Worm (Caenorhabditis elegans) whole organism, young adult: ENCODE results near the gene sre-38.

ENCODE experiments used
- ama-1 ChIP-seq, 3 experiments: fragments of 150-350 bp in 1 of 3; sonication (generic microtip) in 2 of 3; optimal IDR thresholded peaks; 2 replicates each; lab custom pipeline; 2014 to 2018; ENCODE audit warnings: missing biosample characterization in 2 of 3, missing genetic modification characterization in 2 of 3, missing genetic modification reagents in 2 of 3
- atf-7 ChIP-seq: sonication (generic microtip); optimal IDR thresholded peaks from 2 replicates; lab custom pipeline; 2017; ENCODE audit warnings: mild to moderate bottlenecking, missing genetic modification characterization, missing compliant biosample characterization
- cebp-1 ChIP-seq, 2 experiments: fragments of 200-800 bp in 1 of 2; sonication (Bioruptor generic) in 1 of 2; sonication (generic microtip) in 1 of 2; IDR thresholded peaks in 1 of 2; optimal IDR thresholded peaks in 1 of 2; 2 replicates each; pipeline versions ENCODE4 v1.3.6 to Lab custom; 2017 to 2022; ENCODE audit warnings: missing compliant biosample characterization in 2 of 2, missing genetic modification characterization in 2 of 2, mild to moderate bottlenecking in 1 of 2, missing genetic modification reagents in 1 of 2, moderate library complexity in 1 of 2
- ceh-79 ChIP-seq: sonication (generic microtip); optimal IDR thresholded peaks from 2 replicates; lab custom pipeline; 2017; ENCODE audit warnings: mild to moderate bottlenecking, missing genetic modification characterization, missing compliant biosample characterization
- dpl-1 ChIP-seq: fragments of 150-350 bp; optimal IDR thresholded peaks from 2 replicates; lab custom pipeline; 2014; ENCODE audit warnings: missing biosample characterization, missing genetic modification reagents, missing genetic modification characterization
- fkh-3 ChIP-seq: sonication (generic microtip); optimal IDR thresholded peaks from 2 replicates; lab custom pipeline; 2016; ENCODE audit warnings: mild to moderate bottlenecking, missing genetic modification characterization, missing compliant biosample characterization
- lin-40 ChIP-seq: sonication (generic microtip); optimal IDR thresholded peaks from 2 replicates; lab custom pipeline; 2016; ENCODE audit warnings: missing genetic modification characterization, mild to moderate bottlenecking, missing compliant biosample characterization, missing genotype, missing genetic modification reagents
- pha-4 ChIP-seq: fragments of 150-350 bp; sonication (generic microtip); optimal IDR thresholded peaks from 2 replicates; lab custom pipeline; 2014; ENCODE audit warnings: missing biosample characterization, missing genetic modification reagents, missing genetic modification characterization
- snpc-3.4 ChIP-seq: sonication (generic microtip); optimal IDR thresholded peaks from 2 replicates; lab custom pipeline; 2017; ENCODE audit warnings: missing genetic modification characterization, mild to moderate bottlenecking, missing compliant biosample characterization, antibody characterized with exemption, moderate library complexity, missing genotype, missing genetic modification reagents
- snpc-4 ChIP-seq, 5 experiments: fragments of 150-350 bp in 1 of 5; sonication (generic microtip) in 4 of 5; optimal IDR thresholded peaks; 2 replicates each; lab custom pipeline; 2014 to 2018; ENCODE audit warnings: missing genetic modification characterization in 5 of 5, missing biosample characterization in 3 of 5, antibody characterized with exemption in 2 of 5, mild to moderate bottlenecking in 2 of 5, missing compliant biosample characterization in 2 of 5, missing genotype in 2 of 5, moderate library complexity in 2 of 5, missing genetic modification reagents in 1 of 5
- unc-62 ChIP-seq: fragments of 150-350 bp; optimal IDR thresholded peaks from 2 replicates; lab custom pipeline; 2014; ENCODE audit warnings: missing biosample characterization, missing genetic modification reagents, missing genetic modification characterization
- ztf-3 ChIP-seq: fragments of 200-800 bp; sonication (Bioruptor generic); optimal IDR thresholded peaks from 2 replicates; lab custom pipeline; 2018; ENCODE audit warnings: mild to moderate bottlenecking, missing genetic modification characterization, missing compliant biosample characterization

DNA sequence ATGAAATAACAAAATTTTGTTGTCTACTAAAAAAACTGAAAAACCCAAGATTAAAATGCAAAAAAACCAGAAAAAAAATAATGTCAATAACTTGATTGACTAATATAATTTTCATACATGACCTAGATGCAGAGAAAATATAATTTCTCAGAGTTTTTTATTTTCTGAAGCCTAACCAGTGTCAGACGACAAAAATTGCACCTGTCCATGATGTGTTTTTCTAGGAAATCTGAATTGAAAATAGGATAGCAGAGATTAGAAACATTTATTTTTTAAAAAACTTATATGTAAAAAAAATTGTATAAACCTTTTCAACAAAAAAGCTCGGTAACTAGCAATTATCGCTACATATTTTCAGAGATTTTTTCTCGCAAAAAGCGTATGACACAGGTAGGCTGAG, 39.4 kb upstream of the sre-38 start:
- TF ChIP-seq pha-4 (tag; lab: Kevin White, UChicago) = no peak
- no peak for TF ChIP-seq snpc-4 (GFP tag; optimal IDR thresholded peaks at IDR 0.05; lab: Kevin White, UChicago)
- TF ChIP-seq snpc-4 (tag; optimal IDR thresholded peaks at IDR 0.05; lab: Kevin White, UChicago) = no peak
- TF ChIP-seq ceh-79 (tag; lab: Kevin White, UChicago) = no peak
- TF ChIP-seq fkh-3 (tag; lab: Kevin White, UChicago) = no peak
- TF ChIP-seq cebp-1 (GFP tag; IDR thresholded peaks at IDR 0.05; lab: Robert Waterston, UW) = no peak
- TF ChIP-seq cebp-1 (tag; optimal IDR thresholded peaks at IDR 0.05; lab: Kevin White, UChicago) = no peak
- TF ChIP-seq unc-62 (GFP tag; lab: Kevin White, UChicago) = no peak
- no peak for TF ChIP-seq atf-7 (tag; lab: Kevin White, UChicago)
- no peak for TF ChIP-seq dpl-1 (GFP tag; lab: Kevin White, UChicago)
- no peak for TF ChIP-seq ztf-3 (GFP tag; lab: Kevin White, UChicago)
- no peak for TF ChIP-seq lin-40 (tag; lab: Kevin White, UChicago)
- no peak for TF ChIP-seq ama-1 (optimal IDR thresholded peaks at IDR 0.05; lab: Kevin White, UChicago)
- TF ChIP-seq ama-1 (GFP tag; optimal IDR thresholded peaks at IDR 0.05; lab: Kevin White, UChicago) = no peak
- TF ChIP-seq snpc-3.4 (tag; lab: Kevin White, UChicago) = no peak
